Worm (Caenorhabditis elegans) whole organism, early embryonic: ENCODE results near the gene usip-1.

Experiments used
- aly-1 ChIP-seq: sonication (generic microtip); optimal IDR thresholded peaks from 2 replicates; lab custom pipeline; 2016; ENCODE audit warnings: missing genetic modification characterization, missing compliant biosample characterization
- ceh-13 ChIP-seq: fragments of 200-800 bp; sonication (Bioruptor generic); optimal IDR thresholded peaks from 2 replicates; lab custom pipeline; 2018; ENCODE audit warnings: mild to moderate bottlenecking, missing genetic modification characterization, missing compliant biosample characterization
- hmbx-1 ChIP-seq: sonication (generic microtip); optimal IDR thresholded peaks from 2 replicates; lab custom pipeline; 2016; ENCODE audit warnings: mild to moderate bottlenecking, missing genetic modification characterization, missing compliant biosample characterization
- hmg-4 ChIP-seq: fragments of 200-800 bp; sonication (Bioruptor generic); optimal IDR thresholded peaks from 2 replicates; lab custom pipeline; 2018; ENCODE audit warnings: mild to moderate bottlenecking, missing genetic modification characterization, missing compliant biosample characterization
- hnd-1 ChIP-seq: sonication (generic microtip); optimal IDR thresholded peaks from 2 replicates; lab custom pipeline; 2016; ENCODE audit warnings: missing genetic modification characterization, missing compliant biosample characterization
- tbx-37 ChIP-seq: fragments of 200-800 bp; sonication (Bioruptor generic); conservative IDR thresholded peaks from 2 replicates; pipeline ENCODE4 v1.3.6; 2022; ENCODE audit warnings: missing genetic modification reagents, missing genetic modification characterization, missing compliant biosample characterization
- tra-4 ChIP-seq: sonication (generic microtip); optimal IDR thresholded peaks from 2 replicates; lab custom pipeline; 2017; ENCODE audit warnings: missing genetic modification characterization, missing compliant biosample characterization

DNA sequence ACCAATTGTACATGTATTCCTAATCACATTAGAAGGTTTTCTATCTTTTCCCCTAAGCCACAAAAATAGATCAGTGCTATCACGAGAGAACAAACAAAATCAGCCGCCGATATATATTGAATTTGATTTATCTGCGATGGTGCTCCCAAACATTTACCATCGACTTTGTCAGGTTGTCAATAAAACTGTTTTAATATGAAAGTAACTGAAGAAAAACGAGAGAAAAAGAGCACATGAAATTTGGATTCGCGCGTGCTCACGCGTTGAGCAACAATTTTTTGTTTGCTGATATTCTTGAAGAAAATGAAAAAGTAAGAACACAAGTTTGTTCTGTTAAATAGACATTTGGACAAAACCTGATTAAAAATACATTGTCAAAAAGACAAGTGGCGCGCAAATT lies 4.8 kb upstream of the usip-1 start:
- TF ChIP-seq hmbx-1 (no peak), hnd-1 (tag; lab: Kevin White, UChicago) (no peak), ceh-13 (GFP tag; lab: Kevin White, UChicago) (no peak), tra-4 (tag; lab: Kevin White, UChicago) (no peak), tbx-37 (GFP tag; lab: Robert Waterston, UW) (no peak), aly-1 (no peak), hmg-4 (GFP tag; lab: Kevin White, UChicago) (no peak)
